Worm (Caenorhabditis elegans) whole organism, mixed stage, embryonic: ENCODE measurements around the gene bir-2.

Experiments used
- M03D4.4 ChIP-seq: sonication (generic microtip); optimal IDR thresholded peaks from 2 replicates; lab custom pipeline; 2017; ENCODE audit warnings: mild to moderate bottlenecking, missing genetic modification characterization, missing compliant biosample characterization
- bed-3 ChIP-seq: fragments of 200-800 bp; sonication (Bioruptor generic); optimal IDR thresholded peaks from 3 replicates; lab custom pipeline; 2018; ENCODE audit warnings: mild to moderate bottlenecking, missing genetic modification characterization, moderate library complexity, missing compliant biosample characterization
- blmp-1 ChIP-seq: fragments of 150-350 bp; optimal IDR thresholded peaks from 2 replicates; lab custom pipeline; 2014; ENCODE audit warnings: missing biosample characterization, missing genetic modification characterization
- ceh-39 ChIP-seq: fragments of 150-350 bp; optimal IDR thresholded peaks from 2 replicates; lab custom pipeline; 2014; ENCODE audit warnings: missing biosample characterization, missing genetic modification characterization
- ceh-83 ChIP-seq: fragments of 200-800 bp; sonication (Bioruptor generic); optimal IDR thresholded peaks from 2 replicates; lab custom pipeline; 2018; ENCODE audit warnings: mild to moderate bottlenecking, missing genetic modification characterization, missing compliant biosample characterization
- ces-1 ChIP-seq: fragments of 150-350 bp; optimal IDR thresholded peaks from 2 replicates; lab custom pipeline; 2014; ENCODE audit warnings: missing biosample characterization, missing genetic modification reagents, missing genetic modification characterization
- cnd-1 ChIP-seq: fragments of 200-800 bp; sonication (Bioruptor generic); optimal IDR thresholded peaks from 2 replicates; lab custom pipeline; 2018; ENCODE audit warnings: mild to moderate bottlenecking, missing genetic modification characterization, missing compliant biosample characterization
- drap-1 ChIP-seq: fragments of 200-800 bp; sonication (Bioruptor generic); optimal IDR thresholded peaks from 3 replicates; lab custom pipeline; 2018; ENCODE audit warnings: mild to moderate bottlenecking, missing genetic modification characterization, missing compliant biosample characterization
- elt-1 ChIP-seq: sonication (generic microtip); optimal IDR thresholded peaks from 2 replicates; lab custom pipeline; 2017; ENCODE audit warnings: missing genetic modification characterization, mild to moderate bottlenecking, missing compliant biosample characterization, antibody characterized with exemption, moderate library complexity, borderline replicate concordance; ENCODE audit not compliant: insufficient read depth
- elt-3 ChIP-seq: fragments of 150-350 bp; optimal IDR thresholded peaks from 2 replicates; lab custom pipeline; 2014; ENCODE audit warnings: missing biosample characterization, missing genetic modification characterization
- ham-2 ChIP-seq: fragments of 200-800 bp; sonication (Bioruptor generic); optimal IDR thresholded peaks from 2 replicates; lab custom pipeline; 2018; ENCODE audit warnings: mild to moderate bottlenecking, missing genetic modification characterization, missing compliant biosample characterization
- hlh-1 ChIP-seq: fragments of 150-350 bp; optimal IDR thresholded peaks from 2 replicates; lab custom pipeline; 2014; ENCODE audit warnings: missing biosample characterization, missing genetic modification reagents, missing genetic modification characterization
- lin-32 ChIP-seq: fragments of 200-800 bp; sonication (Bioruptor generic); optimal IDR thresholded peaks from 2 replicates; lab custom pipeline; 2018; ENCODE audit warnings: mild to moderate bottlenecking, missing genetic modification characterization, missing compliant biosample characterization
- lsy-2 ChIP-seq: fragments of 150-350 bp; optimal IDR thresholded peaks from 2 replicates; lab custom pipeline; 2014; ENCODE audit warnings: missing biosample characterization, missing genetic modification characterization
- mab-5 ChIP-seq: fragments of 150-350 bp; optimal IDR thresholded peaks from 2 replicates; lab custom pipeline; 2014; ENCODE audit warnings: missing biosample characterization, missing genetic modification characterization
- mep-1 ChIP-seq: fragments of 150-350 bp; optimal IDR thresholded peaks from 2 replicates; lab custom pipeline; 2017; ENCODE audit warnings: missing biosample characterization, missing genetic modification reagents, missing genetic modification characterization, inconsistent platforms
- mls-2 ChIP-seq: sonication (generic microtip); optimal IDR thresholded peaks from 2 replicates; lab custom pipeline; 2016; ENCODE audit warnings: mild to moderate bottlenecking, missing genetic modification characterization, moderate library complexity, missing compliant biosample characterization
- nhr-12 ChIP-seq: fragments of 150-350 bp; optimal IDR thresholded peaks from 2 replicates; lab custom pipeline; 2014; ENCODE audit warnings: missing biosample characterization, missing genetic modification characterization
- nhr-2 ChIP-seq: fragments of 150-350 bp; optimal IDR thresholded peaks from 2 replicates; lab custom pipeline; 2014; ENCODE audit warnings: missing biosample characterization, missing genetic modification characterization
- nhr-237 ChIP-seq: fragments of 150-350 bp; optimal IDR thresholded peaks from 2 replicates; lab custom pipeline; 2014; ENCODE audit warnings: missing biosample characterization, missing genetic modification characterization
- nhr-28 ChIP-seq: fragments of 150-350 bp; optimal IDR thresholded peaks from 2 replicates; lab custom pipeline; 2014; ENCODE audit warnings: missing biosample characterization, missing genetic modification characterization
- nhr-76 ChIP-seq: sonication (generic microtip); optimal IDR thresholded peaks from 2 replicates; lab custom pipeline; 2017; ENCODE audit warnings: missing biosample characterization, missing genetic modification characterization
- pha-4 ChIP-seq: fragments of 150-350 bp; optimal IDR thresholded peaks from 2 replicates; lab custom pipeline; 2018; ENCODE audit warnings: missing biosample characterization, missing genetic modification reagents, missing genetic modification characterization
- sem-2 ChIP-seq: fragments of 200-800 bp; sonication (Bioruptor generic); optimal IDR thresholded peaks from 2 replicates; lab custom pipeline; 2018; ENCODE audit warnings: mild to moderate bottlenecking, missing genetic modification characterization, missing compliant biosample characterization
- snpc-4 ChIP-seq: fragments of 150-350 bp; optimal IDR thresholded peaks from 2 replicates; lab custom pipeline; 2014; ENCODE audit warnings: missing biosample characterization, missing genetic modification characterization
- sptf-1 ChIP-seq: sonication (generic microtip); optimal IDR thresholded peaks from 2 replicates; lab custom pipeline; 2017; ENCODE audit warnings: mild to moderate bottlenecking, missing genetic modification characterization, moderate library complexity, missing compliant biosample characterization
- tbx-8 ChIP-seq: fragments of 200-800 bp; sonication (Bioruptor generic); optimal IDR thresholded peaks from 2 replicates; lab custom pipeline; 2018; ENCODE audit warnings: mild to moderate bottlenecking, missing genetic modification characterization, moderate library complexity, missing compliant biosample characterization
- unc-120 ChIP-seq: sonication (generic microtip); optimal IDR thresholded peaks from 2 replicates; lab custom pipeline; 2017; ENCODE audit warnings: missing genetic modification characterization, missing compliant biosample characterization; ENCODE audit not compliant: poor library complexity, severe bottlenecking
- unc-62 ChIP-seq: fragments of 150-350 bp; optimal IDR thresholded peaks from 2 replicates; lab custom pipeline; 2014; ENCODE audit warnings: missing biosample characterization, missing genetic modification reagents, missing genetic modification characterization
- zip-8 ChIP-seq: fragments of 150-350 bp; optimal IDR thresholded peaks from 2 replicates; lab custom pipeline; 2014; ENCODE audit warnings: missing biosample characterization, missing genetic modification characterization
- ztf-11 ChIP-seq: fragments of 150-350 bp; optimal IDR thresholded peaks from 2 replicates; lab custom pipeline; 2014; ENCODE audit warnings: missing biosample characterization, missing genetic modification characterization

bir-2 gene

DNA sequence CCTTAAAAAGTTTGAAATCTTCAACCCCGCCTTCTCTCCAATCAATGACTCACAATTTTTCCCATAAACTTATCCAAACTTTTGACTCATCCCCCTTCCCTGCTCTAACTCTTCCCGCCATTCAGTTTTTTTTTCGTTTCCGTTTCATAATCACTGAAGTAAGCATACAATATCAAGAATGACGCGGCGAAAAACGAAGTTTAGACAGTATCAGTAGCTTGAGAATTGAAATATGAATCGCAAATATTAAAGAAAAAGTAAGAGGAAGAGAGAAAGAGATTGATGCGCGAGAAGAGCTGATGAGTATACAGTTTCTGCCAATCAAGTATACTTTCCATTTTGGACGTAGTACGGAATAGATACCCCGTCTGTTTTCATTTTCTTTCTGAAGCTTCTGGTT, 8.8 kb downstream of the bir-2 start:
- TF ChIP-seq lsy-2 (tag; lab: Kevin White, UChicago) = no peak
- no peak for TF ChIP-seq zip-8 (tag; lab: Kevin White, UChicago)
- TF ChIP-seq unc-120 (tag; lab: Kevin White, UChicago) = no peak
- TF ChIP-seq mab-5 = no peak
- no peak for TF ChIP-seq nhr-237
- TF ChIP-seq hlh-1 (tag; lab: Kevin White, UChicago) = no peak
- no peak for TF ChIP-seq ztf-11 (tag; lab: Kevin White, UChicago)
- no peak for TF ChIP-seq ham-2
- no peak for TF ChIP-seq mls-2 (tag; lab: Kevin White, UChicago)

DNA sequence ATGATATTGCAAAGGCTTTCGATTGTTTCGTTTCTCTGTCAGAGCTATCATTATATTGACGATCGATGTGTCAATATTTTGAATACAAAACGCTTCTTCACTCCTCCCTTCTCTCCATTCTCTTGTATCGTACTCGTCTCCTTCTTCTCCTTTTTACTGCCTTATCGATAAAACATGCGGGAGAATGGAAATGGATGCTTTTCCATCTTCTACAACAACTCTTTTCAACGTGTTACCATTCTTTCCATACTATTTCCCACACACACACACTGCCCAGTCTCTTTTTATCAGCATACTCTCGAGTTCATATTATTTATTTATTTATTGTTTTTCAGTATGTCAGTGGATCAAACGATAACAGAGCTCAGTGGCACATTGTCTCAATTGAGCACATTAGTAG, 10.0 kb downstream of the bir-2 start, which contains the start of gene C50B8.6:
Gene C50B8.6, plus strand, starts transcription at position 336 of the 400 bp plus-strand sequence.
- TF ChIP-seq tbx-8 (GFP tag; lab: Kevin White, UChicago) = no peak
- no peak for TF ChIP-seq M03D4.4 (tag; lab: Kevin White, UChicago)
- TF ChIP-seq elt-3 (tag; lab: Kevin White, UChicago) = no peak
- no peak for TF ChIP-seq mls-2 (tag; lab: Kevin White, UChicago)
- no peak for TF ChIP-seq mep-1 (tag; lab: Kevin White, UChicago)
- TF ChIP-seq nhr-2 = no peak

DNA sequence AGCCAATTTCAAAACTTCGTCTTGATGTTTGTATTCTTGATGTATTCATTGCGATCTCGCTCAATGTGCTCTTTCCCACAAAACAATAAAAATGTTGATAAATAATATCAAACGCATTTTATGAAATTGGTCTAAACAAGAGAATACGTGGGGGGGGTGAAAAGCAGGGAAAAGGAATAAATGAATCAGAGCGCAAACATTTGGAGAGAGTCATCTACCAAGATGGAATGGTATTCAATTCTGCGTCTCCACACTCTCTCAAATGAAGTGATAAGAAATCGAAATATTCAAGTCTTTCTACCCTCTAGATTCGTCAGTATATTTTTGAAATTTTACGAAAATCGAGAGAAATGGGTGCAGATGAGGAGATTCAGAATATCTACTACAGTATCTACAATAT, 12.0 kb downstream of the bir-2 start, which contains the start of gene C50B8.5:
Gene C50B8.5, plus strand, starts transcription at position 273 of the 400 bp plus-strand sequence.
- no peak for TF ChIP-seq bed-3 (GFP tag; lab: Kevin White, UChicago)
- TF ChIP-seq unc-120 (tag; lab: Kevin White, UChicago) = no peak
- no peak for TF ChIP-seq tbx-8 (GFP tag; lab: Kevin White, UChicago)
- no peak for TF ChIP-seq unc-62 (GFP tag; lab: Kevin White, UChicago)
- TF ChIP-seq pha-4 (tag; lab: Kevin White, UChicago) = no peak
- no peak for TF ChIP-seq ztf-11 (tag; lab: Kevin White, UChicago)
- TF ChIP-seq nhr-28 (tag; lab: Kevin White, UChicago) = no peak
- no peak for TF ChIP-seq cnd-1
- TF ChIP-seq sptf-1 (tag; lab: Kevin White, UChicago) = no peak
- TF ChIP-seq lin-32 (GFP tag; lab: Kevin White, UChicago) = no peak
- TF ChIP-seq nhr-12 (tag; lab: Kevin White, UChicago) = no peak
- TF ChIP-seq mep-1 (tag; lab: Kevin White, UChicago) = no peak
- no peak for TF ChIP-seq elt-3 (tag; lab: Kevin White, UChicago)
- no peak for TF ChIP-seq ceh-83 (GFP tag; lab: Kevin White, UChicago)
- no peak for TF ChIP-seq lsy-2 (tag; lab: Kevin White, UChicago)
- TF ChIP-seq blmp-1 = no peak
- no peak for TF ChIP-seq ceh-39 (tag; lab: Kevin White, UChicago)
- no peak for TF ChIP-seq elt-1

DNA sequence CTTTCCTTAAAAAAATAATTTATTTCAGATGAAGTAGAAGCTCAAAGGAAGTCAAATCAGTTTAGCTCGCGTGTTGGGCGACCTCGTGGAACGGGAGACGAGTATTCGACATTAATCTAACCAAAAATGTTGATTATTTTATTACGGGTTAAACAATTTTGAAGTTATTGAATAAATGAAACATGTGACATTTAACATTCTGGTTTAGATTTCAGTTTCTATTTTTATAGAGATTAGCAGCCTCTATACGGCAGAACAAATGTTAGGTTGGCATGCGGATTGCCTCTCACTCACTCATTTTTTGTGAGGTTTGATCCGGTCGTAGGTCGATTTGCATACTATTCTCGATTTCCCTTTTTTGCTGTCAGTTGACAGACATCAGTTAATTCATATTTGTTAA, 15.8 kb downstream of the bir-2 start, which contains the start of gene F53F4.1:
Gene F53F4.1, plus strand, starts transcription at position 301 of the 400 bp plus-strand sequence.
- no peak for TF ChIP-seq elt-1
- no peak for TF ChIP-seq blmp-1
- TF ChIP-seq nhr-12 (tag; lab: Kevin White, UChicago) = no peak
- no peak for TF ChIP-seq nhr-28 (tag; lab: Kevin White, UChicago)
- no peak for TF ChIP-seq mls-2 (tag; lab: Kevin White, UChicago)
- no peak for TF ChIP-seq sptf-1 (tag; lab: Kevin White, UChicago)

- TF ChIP-seq sptf-1 (tag; lab: Kevin White, UChicago) (no peak), lin-32 (GFP tag; lab: Kevin White, UChicago) (no peak), nhr-237 (no peak), drap-1 (GFP tag; lab: Kevin White, UChicago) (no peak)
Measured at ce11 chrV:13587902-13588301, 19.3 kb downstream of the bir-2 start, which contains the start of gene F53F4.17. F53F4.17 (plus strand) TSS chrV:13588202.

- TF ChIP-seq sem-2 = no peak
- no peak for TF ChIP-seq unc-120 (tag; lab: Kevin White, UChicago)
- TF ChIP-seq sptf-1 (tag; lab: Kevin White, UChicago) = no peak
- no peak for TF ChIP-seq cnd-1
- no peak for TF ChIP-seq pha-4 (tag; lab: Kevin White, UChicago)
- TF ChIP-seq ces-1 (GFP tag; lab: Kevin White, UChicago) = no peak
- no peak for TF ChIP-seq nhr-237
- no peak for TF ChIP-seq nhr-76 (tag; lab: Kevin White, UChicago)
- TF ChIP-seq nhr-28 (tag; lab: Kevin White, UChicago) = no peak
- TF ChIP-seq snpc-4 (tag; lab: Kevin White, UChicago) = no peak
- no peak for TF ChIP-seq zip-8 (tag; lab: Kevin White, UChicago)
- TF ChIP-seq nhr-12 (tag; lab: Kevin White, UChicago) = no peak
- TF ChIP-seq ceh-39 (tag; lab: Kevin White, UChicago) = no peak
Measured at ce11 chrV:13589494-13590176, 21.0 kb downstream of the bir-2 start, which contains the start of the genes F53F4.2 and F53F4.18. F53F4.2 (minus strand) TSS chrV:13589594. F53F4.18 (plus strand) TSS chrV:13590126.
